Fruit fly (Drosophila melanogaster): Measurements from ENCODE around the gene Nfs1.

Gene Nfs1

dm6 chr2L:11970853-11971397, 28.5 kb upstream of the Nfs1 start (continued):
- TF ChIP-seq CG11695 (GFP tag; IDR thresholded peaks at IDR 0.05) (peak; percentile 32; the same call in 1 of the 3 replicates), shn (GFP tag; optimal IDR thresholded peaks at IDR 0.05) (no peak), CG9215 (GFP tag; IDR thresholded peaks at IDR 0.05) (no peak), D (optimal IDR thresholded peaks at IDR 0.05) (no peak), D (GFP tag; optimal IDR thresholded peaks at IDR 0.05) (no peak), CG4854 (GFP tag; optimal IDR thresholded peaks at IDR 0.05) (no peak), trh (GFP tag; optimal IDR thresholded peaks at IDR 0.05) (no peak), slp2 (GFP tag; optimal IDR thresholded peaks at IDR 0.05) (no peak), CG3163 (GFP tag; optimal IDR thresholded peaks at IDR 0.05) (peak; percentile 99), Aef1 (GFP tag; IDR thresholded peaks at IDR 0.05) (no peak), Dp (GFP tag; optimal IDR thresholded peaks at IDR 0.05) (no peak), dmrt99B (tag; optimal IDR thresholded peaks at IDR 0.05) (peak; percentile 8), CG5180 (GFP tag; optimal IDR thresholded peaks at IDR 0.05) (peak; percentile 97), dmrt11E (tag; optimal IDR thresholded peaks at IDR 0.05) (no peak), sna (GFP tag; IDR thresholded peaks at IDR 0.05; ENCODE audit: partially characterized antibody) (0 out of 2 replicates have a peak, but pooled peaks have one; percentile 41), CG8478 (optimal IDR thresholded peaks at IDR 0.05) (peak; percentile 92), mld (GFP tag; IDR thresholded peaks at IDR 0.05; ENCODE audit: partially characterized antibody) (no peak), chinmo (GFP tag; IDR thresholded peaks at IDR 0.05; ENCODE audit: partially characterized antibody) (peak; percentile 88; the same call in 3 of the 4 replicates), CG4820 (GFP tag; optimal IDR thresholded peaks at IDR 0.05) (no peak), CG43689 (GFP tag; IDR thresholded peaks at IDR 0.05) (no peak), Nf-YB (GFP tag; optimal IDR thresholded peaks at IDR 0.05) (peak; percentile 53), CG15696 (tag; optimal IDR thresholded peaks at IDR 0.05) (no peak), CG13123 (GFP tag; optimal IDR thresholded peaks at IDR 0.05) (no peak), CG10147 (GFP tag; optimal IDR thresholded peaks at IDR 0.05) (no peak), gro (GFP tag; optimal IDR thresholded peaks at IDR 0.05) (no peak), CG9797 (GFP tag; optimal IDR thresholded peaks at IDR 0.05) (no peak), CG17328 (GFP tag; IDR thresholded peaks at IDR 0.05) (no peak), Fer3 (tag; optimal IDR thresholded peaks at IDR 0.05) (no peak), CG7928 (GFP tag; optimal IDR thresholded peaks at IDR 0.05) (no peak), CG7963 (GFP tag; IDR thresholded peaks at IDR 0.05; ENCODE audit: partially characterized antibody) (0 out of 3 replicates have a peak, but pooled peaks have one; percentile 36), Xrp1 (GFP tag; IDR thresholded peaks at IDR 0.05) (no peak), Hr3 (GFP tag; optimal IDR thresholded peaks at IDR 0.05) (no peak), ERR (GFP tag; optimal IDR thresholded peaks at IDR 0.05) (no peak), zen2 (GFP tag; IDR thresholded peaks at IDR 0.05; ENCODE audit: partially characterized antibody) (no peak), CG8290 (GFP tag; optimal IDR thresholded peaks at IDR 0.05) (no peak), CG8290 (tag; optimal IDR thresholded peaks at IDR 0.05) (peak in 1 of 2 experiments; percentile 65), CG12236 (GFP tag; optimal IDR thresholded peaks at IDR 0.05) (no peak), CG12104 (GFP tag; optimal IDR thresholded peaks at IDR 0.05) (no peak), Lhr (GFP tag; optimal IDR thresholded peaks at IDR 0.05) (no peak), CG9437 (GFP tag; optimal IDR thresholded peaks at IDR 0.05) (no peak), insv (GFP tag; optimal IDR thresholded peaks at IDR 0.05) (peak in 1 of 2 experiments; percentile 51), wek (GFP tag; optimal IDR thresholded peaks at IDR 0.05) (no peak), her (GFP tag; optimal IDR thresholded peaks at IDR 0.05) (peak; percentile 32), prd (optimal IDR thresholded peaks at IDR 0.05) (no peak), prd (GFP tag; IDR thresholded peaks at IDR 0.05) (0 out of 3 replicates have a peak, but pooled peaks have one; percentile 14), HLHmδ (GFP tag; optimal IDR thresholded peaks at IDR 0.05) (peak; percentile 50), fru (optimal IDR thresholded peaks at IDR 0.05) (no peak), crc (GFP tag; optimal IDR thresholded peaks at IDR 0.05) (no peak), chm (GFP tag; IDR thresholded peaks at IDR 0.05) (peak; percentile 65), Dref (GFP tag; IDR thresholded peaks at IDR 0.05) (no peak), grn (GFP tag; optimal IDR thresholded peaks at IDR 0.05) (peak; percentile 77), dati (GFP tag; IDR thresholded peaks at IDR 0.05) (no peak)

Data from whole organism, embryonic.